Worm (Caenorhabditis elegans) whole organism, L4 larva: ENCODE results near the gene fcmt-1.

Experiments
- F10B5.3 ChIP-seq: sonication (generic microtip); optimal IDR thresholded peaks from 2 replicates; lab custom pipeline; 2016; ENCODE audit warnings: mild to moderate bottlenecking, missing genetic modification characterization, missing compliant biosample characterization
- F49E8.2 ChIP-seq: sonication (generic microtip); optimal IDR thresholded peaks from 2 replicates; lab custom pipeline; 2016; ENCODE audit warnings: missing compliant biosample characterization, mild to moderate bottlenecking, missing genetic modification characterization, borderline replicate concordance
- R02D3.7 ChIP-seq: fragments of 150-350 bp; sonication (generic microtip); optimal IDR thresholded peaks from 3 replicates; lab custom pipeline; 2014; ENCODE audit warnings: missing biosample characterization, missing genetic modification characterization
- T26A8.4 ChIP-seq: fragments of 200-800 bp; sonication (Bioruptor generic); IDR thresholded peaks from 2 replicates; pipeline ENCODE4 v1.3.6; 2022; ENCODE audit warnings: missing genetic modification characterization, missing compliant biosample characterization
- Y105C5A.15 ChIP-seq: fragments of 200-800 bp; sonication (Bioruptor generic); IDR thresholded peaks from 2 replicates; pipeline ENCODE4 v1.3.6; 2022; ENCODE audit warnings: missing genetic modification characterization, missing compliant biosample characterization
- Y5F2A.4 ChIP-seq: fragments of 200-800 bp; sonication (Bioruptor generic); optimal IDR thresholded peaks from 2 replicates; lab custom pipeline; 2018; ENCODE audit warnings: mild to moderate bottlenecking, missing genetic modification characterization, missing compliant biosample characterization
- Y75B8A.6 ChIP-seq: fragments of 200-800 bp; sonication (Bioruptor generic); IDR thresholded peaks from 2 replicates; pipeline ENCODE4 v1.3.6; 2022; ENCODE audit warnings: missing genetic modification reagents, missing genetic modification characterization, missing compliant biosample characterization
- ZK546.5 ChIP-seq, 2 experiments: sonication (generic microtip); optimal IDR thresholded peaks; 2 replicates each; lab custom pipeline; 2017; ENCODE audit warnings: missing biosample characterization in 2 of 2, missing genetic modification characterization in 2 of 2
- aha-1 ChIP-seq: fragments of 150-350 bp; peaks from one replicate; lab custom pipeline; 2014; ENCODE audit warnings: missing biosample characterization, missing genetic modification characterization
- aly-2 ChIP-seq: sonication (generic microtip); optimal IDR thresholded peaks from 2 replicates; lab custom pipeline; 2018; ENCODE audit warnings: missing biosample characterization, missing genetic modification characterization
- attf-4 ChIP-seq: sonication (generic microtip); optimal IDR thresholded peaks from 3 replicates; lab custom pipeline; 2017; ENCODE audit warnings: missing biosample characterization, missing genetic modification characterization
- ceh-28 ChIP-seq: fragments of 150-350 bp; optimal IDR thresholded peaks from 2 replicates; lab custom pipeline; 2014; ENCODE audit warnings: missing biosample characterization, missing genetic modification reagents, missing genetic modification characterization
- ceh-44 ChIP-seq: fragments of 200-800 bp; sonication (Bioruptor generic); IDR thresholded peaks from 2 replicates; pipeline ENCODE4 v1.3.6; 2022; ENCODE audit warnings: missing genetic modification reagents, missing genetic modification characterization, missing compliant biosample characterization
- ceh-62 ChIP-seq: sonication (generic microtip); optimal IDR thresholded peaks from 2 replicates; lab custom pipeline; 2017; ENCODE audit warnings: missing biosample characterization, missing genetic modification characterization
- ceh-82 ChIP-seq: sonication (generic microtip); optimal IDR thresholded peaks from 2 replicates; lab custom pipeline; 2017; ENCODE audit warnings: missing biosample characterization, missing genetic modification characterization
- ctbp-1 ChIP-seq: fragments of 200-800 bp; sonication (Bioruptor generic); IDR thresholded peaks from 2 replicates; pipeline ENCODE4 v1.3.6; 2022; ENCODE audit warnings: missing genetic modification reagents, missing genetic modification characterization, missing compliant biosample characterization
- daf-12 ChIP-seq: fragments of 150-350 bp; optimal IDR thresholded peaks from 2 replicates; lab custom pipeline; 2014; ENCODE audit warnings: missing biosample characterization, missing genetic modification reagents, missing genetic modification characterization
- daf-16 ChIP-seq, 3 experiments: sonication (generic microtip); optimal IDR thresholded peaks; 2 replicates each; lab custom pipeline; 2016 to 2017; ENCODE audit warnings: missing genetic modification characterization in 3 of 3, missing genetic modification reagents in 3 of 3, mild to moderate bottlenecking in 2 of 3, missing compliant biosample characterization in 2 of 3, missing biosample characterization in 1 of 3, moderate library complexity in 1 of 3
- dmd-8 ChIP-seq: fragments of 200-800 bp; sonication (Bioruptor generic); IDR thresholded peaks from 2 replicates; pipeline ENCODE4 v1.3.6; 2022; ENCODE audit warnings: missing genetic modification characterization, missing compliant biosample characterization
- dve-1 ChIP-seq: sonication (generic microtip); optimal IDR thresholded peaks from 2 replicates; lab custom pipeline; 2017; ENCODE audit warnings: antibody characterized with exemption, mild to moderate bottlenecking, missing genetic modification characterization, missing compliant biosample characterization; ENCODE audit not compliant: insufficient read depth
- egl-43 ChIP-seq: fragments of 200-800 bp; sonication (Bioruptor generic); IDR thresholded peaks from 2 replicates; pipeline ENCODE4 v1.3.6; 2022; ENCODE audit warnings: missing genetic modification reagents, missing genetic modification characterization, missing compliant biosample characterization
- hif-1 ChIP-seq, 2 experiments: sonication (generic microtip); optimal IDR thresholded peaks; 2 replicates each; lab custom pipeline; 2016 to 2017; ENCODE audit warnings: missing compliant biosample characterization in 2 of 2, missing genetic modification characterization in 2 of 2, missing genetic modification reagents in 2 of 2, missing genotype in 2 of 2, mild to moderate bottlenecking in 1 of 2
- hlh-11 ChIP-seq: fragments of 200-800 bp; sonication (Bioruptor generic); optimal IDR thresholded peaks from 2 replicates; lab custom pipeline; 2018; ENCODE audit warnings: mild to moderate bottlenecking, missing genetic modification characterization, missing compliant biosample characterization
- hlh-30 ChIP-seq: sonication (generic microtip); optimal IDR thresholded peaks from 2 replicates; lab custom pipeline; 2017; ENCODE audit warnings: antibody characterized with exemption, mild to moderate bottlenecking, missing genetic modification characterization, missing compliant biosample characterization; ENCODE audit not compliant: insufficient read depth
- hmg-1.1 ChIP-seq: fragments of 200-800 bp; sonication (Bioruptor generic); IDR thresholded peaks from 2 replicates; pipeline ENCODE4 v1.3.6; 2022; ENCODE audit warnings: missing genetic modification reagents, missing genetic modification characterization, missing compliant biosample characterization
- jun-1 ChIP-seq: fragments of 150-350 bp; optimal IDR thresholded peaks from 2 replicates; lab custom pipeline; 2014; ENCODE audit warnings: missing biosample characterization, missing genetic modification reagents, missing genetic modification characterization
- lin-15B ChIP-seq: fragments of 150-350 bp; sonication (generic microtip); optimal IDR thresholded peaks from 3 replicates; lab custom pipeline; 2014; ENCODE audit warnings: missing biosample characterization, missing genetic modification characterization
- lin-38 ChIP-seq: fragments of 200-800 bp; sonication (Bioruptor generic); IDR thresholded peaks from 2 replicates; pipeline ENCODE4 v1.3.6; 2022; ENCODE audit warnings: missing genetic modification reagents, missing genetic modification characterization, missing compliant biosample characterization
- lin-39 ChIP-seq: fragments of 150-350 bp; optimal IDR thresholded peaks from 2 replicates; lab custom pipeline; 2014; ENCODE audit warnings: missing biosample characterization, missing genetic modification reagents, missing genetic modification characterization
- madf-5 ChIP-seq, 2 experiments: fragments of 200-800 bp; sonication (Bioruptor generic); IDR thresholded peaks; 2 replicates each; pipeline ENCODE4 v1.3.6; 2022; ENCODE audit warnings: missing compliant biosample characterization in 2 of 2, missing genetic modification characterization in 2 of 2
- mdl-1 ChIP-seq, 2 experiments: fragments of 150-350 bp in 1 of 2; sonication (generic microtip) in 1 of 2; optimal IDR thresholded peaks; 2 replicates each; lab custom pipeline; 2014 to 2017; ENCODE audit warnings: missing biosample characterization in 2 of 2, missing genetic modification characterization in 2 of 2
- mdt-29 ChIP-seq: fragments of 200-800 bp; sonication (Bioruptor generic); IDR thresholded peaks from 2 replicates; pipeline ENCODE4 v1.3.6; 2022; ENCODE audit warnings: missing genetic modification reagents, missing genetic modification characterization, missing compliant biosample characterization
- mxl-3 ChIP-seq: fragments of 200-800 bp; sonication (Bioruptor generic); optimal IDR thresholded peaks from 2 replicates; lab custom pipeline; 2018; ENCODE audit warnings: mild to moderate bottlenecking, missing genetic modification characterization, missing compliant biosample characterization
- nhr-10 ChIP-seq: fragments of 150-350 bp; optimal IDR thresholded peaks from 2 replicates; lab custom pipeline; 2014; ENCODE audit warnings: missing biosample characterization, missing genetic modification characterization
- nhr-102 ChIP-seq: sonication (generic microtip); optimal IDR thresholded peaks from 2 replicates; lab custom pipeline; 2016; ENCODE audit warnings: mild to moderate bottlenecking, missing genetic modification characterization, moderate library complexity, missing compliant biosample characterization
- nhr-11 ChIP-seq: fragments of 150-350 bp; optimal IDR thresholded peaks from 2 replicates; lab custom pipeline; 2014; ENCODE audit warnings: missing biosample characterization, missing genetic modification characterization
- nhr-42 ChIP-seq: fragments of 200-800 bp; sonication (Bioruptor generic); IDR thresholded peaks from 2 replicates; pipeline ENCODE4 v1.3.6; 2022; ENCODE audit warnings: missing genetic modification characterization, missing compliant biosample characterization
- nhr-48 ChIP-seq: sonication (generic microtip); optimal IDR thresholded peaks from 2 replicates; lab custom pipeline; 2016; ENCODE audit warnings: mild to moderate bottlenecking, missing genetic modification characterization, missing compliant biosample characterization
- pha-4 ChIP-seq, 2 experiments: fragments of 150-350 bp in 1 of 2; fragments of 200-800 bp in 1 of 2; sonication (Bioruptor generic) in 1 of 2; IDR thresholded peaks in 1 of 2; optimal IDR thresholded peaks in 1 of 2; 2 replicates each; pipeline versions ENCODE4 v1.3.6 to Lab custom; 2014 to 2022; ENCODE audit warnings: missing genetic modification characterization in 2 of 2, missing genetic modification reagents in 2 of 2, missing biosample characterization in 1 of 2, missing compliant biosample characterization in 1 of 2
- snpc-1.2 ChIP-seq: fragments of 200-800 bp; sonication (Bioruptor generic); IDR thresholded peaks from 2 replicates; pipeline ENCODE4 v1.3.6; 2022; ENCODE audit warnings: missing genetic modification reagents, missing genetic modification characterization, missing compliant biosample characterization
- snpc-4 ChIP-seq: fragments of 150-350 bp; optimal IDR thresholded peaks from 2 replicates; lab custom pipeline; 2014; ENCODE audit warnings: missing biosample characterization, missing genetic modification characterization
- spr-1 ChIP-seq: sonication (generic microtip); optimal IDR thresholded peaks from 2 replicates; lab custom pipeline; 2016; ENCODE audit warnings: mild to moderate bottlenecking, missing genetic modification characterization, missing compliant biosample characterization
- spr-3 ChIP-seq: fragments of 200-800 bp; sonication (Bioruptor generic); optimal IDR thresholded peaks from 2 replicates; lab custom pipeline; 2018; ENCODE audit warnings: mild to moderate bottlenecking, missing genetic modification characterization, missing compliant biosample characterization
- tra-1 ChIP-seq: fragments of 200-800 bp; sonication (Bioruptor generic); IDR thresholded peaks from 2 replicates; pipeline ENCODE4 v1.3.6; 2022; ENCODE audit warnings: missing genetic modification reagents, missing genetic modification characterization, missing compliant biosample characterization
- unc-39 ChIP-seq: sonication (generic microtip); optimal IDR thresholded peaks from 2 replicates; lab custom pipeline; 2017; ENCODE audit warnings: missing biosample characterization, missing genetic modification characterization
- unc-62 ChIP-seq, 3 experiments: fragments of 150-350 bp in 1 of 3; sonication (generic microtip); optimal IDR thresholded peaks in 2 of 3; peaks in 1 of 3; 1 replicate in 1 of 3; 2 replicates in 2 of 3; lab custom pipeline; 2014 to 2017; ENCODE audit warnings: missing biosample characterization in 3 of 3, missing genetic modification characterization in 3 of 3, missing genetic modification reagents in 3 of 3, missing genotype in 1 of 3
- zfp-3 ChIP-seq: fragments of 200-800 bp; sonication (Bioruptor generic); conservative IDR thresholded peaks from 2 replicates; pipeline ENCODE4 v1.3.6; 2022; ENCODE audit warnings: missing genetic modification reagents, missing genetic modification characterization, missing compliant biosample characterization
- zip-11 ChIP-seq: fragments of 200-800 bp; sonication (Bioruptor generic); IDR thresholded peaks from 2 replicates; pipeline ENCODE4 v1.3.6; 2022; ENCODE audit warnings: missing genetic modification characterization, missing compliant biosample characterization

The fcmt-1 gene

DNA sequence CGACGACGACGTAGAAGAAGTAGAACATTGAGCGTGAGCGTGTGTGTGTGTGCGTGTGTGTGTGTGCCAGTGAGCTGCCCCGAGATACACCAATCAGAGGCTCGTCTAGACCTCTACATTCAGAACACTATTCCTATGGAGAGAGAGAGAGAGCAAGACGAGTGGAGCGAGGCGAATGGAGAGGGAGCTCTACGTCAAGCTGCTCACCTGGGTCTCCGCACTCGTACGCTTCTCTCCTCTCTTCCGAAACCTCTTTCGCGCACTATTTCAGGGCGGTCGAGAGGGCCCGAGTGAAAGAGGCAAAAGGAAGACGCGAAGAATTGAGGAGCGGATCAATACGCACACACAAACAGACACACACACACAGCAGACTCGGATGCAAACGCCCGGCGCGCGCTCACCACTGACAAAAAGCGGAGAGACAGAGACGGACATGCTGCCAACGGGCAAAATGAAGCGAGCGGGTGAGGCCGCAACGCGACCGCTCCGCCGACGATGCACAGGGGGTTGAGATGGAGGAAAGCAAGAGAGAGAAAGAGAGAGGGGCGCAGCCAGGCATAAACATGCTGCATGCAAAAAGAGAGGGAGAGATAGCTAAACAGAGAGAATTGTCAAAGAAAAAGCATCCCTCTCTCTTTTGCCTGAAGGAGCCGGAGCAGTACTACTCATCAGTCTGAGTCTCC is 40.3 kb upstream of the fcmt-1 start (continued):
- peak; percentile 6 for TF ChIP-seq lin-15B (tag; lab: Kevin White, UChicago)
- TF ChIP-seq hmg-1.1 (GFP tag; lab: Robert Waterston, UW) = peak; percentile 84
- peak; percentile 68; the same call in 1 of the 2 replicates for TF ChIP-seq mdt-29 (GFP tag; lab: Robert Waterston, UW)
- TF ChIP-seq ceh-82 (tag; lab: Kevin White, UChicago) = no peak
- TF ChIP-seq daf-16 (GFP tag; optimal IDR thresholded peaks at IDR 0.05; lab: Kevin White, UChicago) = peak in 1 of 2 experiments; percentile 76
- TF ChIP-seq daf-16 (tag; optimal IDR thresholded peaks at IDR 0.05; lab: Kevin White, UChicago) = peak; percentile 58
- peak in 1 of 2 experiments; percentile 50 for TF ChIP-seq ZK546.5 (tag; optimal IDR thresholded peaks at IDR 0.05; lab: Kevin White, UChicago)
- peak; percentile 86 for TF ChIP-seq egl-43
- TF ChIP-seq Y5F2A.4 (GFP tag; lab: Kevin White, UChicago) = no peak
- peak; percentile 71 for TF ChIP-seq T26A8.4 (GFP tag; lab: Robert Waterston, UW)
- TF ChIP-seq daf-12 (tag; lab: Kevin White, UChicago) = no peak
- peak; percentile 62 for TF ChIP-seq nhr-11
- peak; percentile 78 for TF ChIP-seq hlh-30 (tag; lab: Kevin White, UChicago)
- TF ChIP-seq nhr-48 (tag; lab: Kevin White, UChicago) = peak; percentile 78
- TF ChIP-seq lin-38 (GFP tag; lab: Robert Waterston, UW) = peak; percentile 61
- TF ChIP-seq F49E8.2 (tag; lab: Kevin White, UChicago) = no peak
- peak; percentile 96 for TF ChIP-seq aha-1
- TF ChIP-seq snpc-1.2 (GFP tag; lab: Robert Waterston, UW) = 0 out of 2 replicates have a peak, but pooled peaks have one; percentile 49
- peak; percentile 49; the same call in 1 of the 2 replicates for TF ChIP-seq nhr-42
- TF ChIP-seq ceh-62 (tag; lab: Kevin White, UChicago) = no peak
- peak; percentile 79 for TF ChIP-seq mxl-3 (GFP tag; lab: Kevin White, UChicago)
- TF ChIP-seq jun-1 = peak; percentile 70
- TF ChIP-seq tra-1 = no peak
- TF ChIP-seq lin-39 (tag; lab: Kevin White, UChicago) = no peak
- TF ChIP-seq spr-1 (tag; lab: Kevin White, UChicago) = peak; percentile 88
- peak in 1 of 2 experiments; percentile 98 for TF ChIP-seq unc-62 (GFP tag; optimal IDR thresholded peaks at IDR 0.05 in 1 of 2; lab: Kevin White, UChicago)
- no peak for TF ChIP-seq unc-62 (tag; optimal IDR thresholded peaks at IDR 0.05; lab: Kevin White, UChicago)
- TF ChIP-seq ceh-28 (tag; lab: Kevin White, UChicago) = peak; percentile 81
- no peak for TF ChIP-seq dmd-8
- no peak for TF ChIP-seq snpc-4
- no peak for TF ChIP-seq zfp-3 (GFP tag; lab: Robert Waterston, UW)
- peak; percentile 96 for TF ChIP-seq hlh-11 (tag; lab: Kevin White, UChicago)
- TF ChIP-seq aly-2 (tag; lab: Kevin White, UChicago) = no peak
- peak; percentile 67 for TF ChIP-seq F10B5.3 (tag; lab: Kevin White, UChicago)
- TF ChIP-seq hif-1 (tag; optimal IDR thresholded peaks at IDR 0.05; lab: Kevin White, UChicago) = peak; percentile 20 to 83
- no peak for TF ChIP-seq zip-11 (GFP tag; lab: Robert Waterston, UW)
- no peak for TF ChIP-seq Y75B8A.6 (GFP tag; lab: Robert Waterston, UW)
- no peak for TF ChIP-seq Y105C5A.15 (GFP tag; lab: Robert Waterston, UW)
- TF ChIP-seq ctbp-1 = peak; percentile 75
- peak; percentile 57 for TF ChIP-seq dve-1 (tag; lab: Kevin White, UChicago)
- TF ChIP-seq ceh-44 (GFP tag; lab: Robert Waterston, UW) = 0 out of 2 replicates have a peak, but pooled peaks have one; percentile 18
- TF ChIP-seq mdl-1 (tag; optimal IDR thresholded peaks at IDR 0.05; lab: Kevin White, UChicago) = peak; percentile 44 to 77
- no peak for TF ChIP-seq R02D3.7 (tag; lab: Kevin White, UChicago)
- TF ChIP-seq unc-39 = no peak
- peak; percentile 67 for TF ChIP-seq nhr-102 (tag; lab: Kevin White, UChicago)
- peak; percentile 2 for TF ChIP-seq nhr-10 (tag; lab: Kevin White, UChicago)
- TF ChIP-seq madf-5 (GFP tag; IDR thresholded peaks at IDR 0.05; lab: Robert Waterston, UW) = no peak
- peak; percentile 8 for TF ChIP-seq attf-4
- TF ChIP-seq spr-3 (GFP tag; lab: Kevin White, UChicago) = peak; percentile 79
- TF ChIP-seq pha-4 (GFP tag; IDR thresholded peaks at IDR 0.05; lab: Robert Waterston, UW) = peak; percentile 67
- TF ChIP-seq pha-4 (tag; optimal IDR thresholded peaks at IDR 0.05; lab: Kevin White, UChicago) = no peak
